Fruit fly (Drosophila melanogaster) whole organism, embryonic: ENCODE measurements around the gene SkpD.

ENCODE experiments used
- B-H2 ChIP-seq: fragments of 200-800 bp; sonication (Bioruptor generic); optimal IDR thresholded peaks from 2 replicates; lab custom pipeline; 2018; ENCODE audit warnings: missing biosample characterization, mild to moderate bottlenecking, missing genetic modification characterization
- CG10274 ChIP-seq: fragments of 200-800 bp; sonication (Bioruptor generic); optimal IDR thresholded peaks from 3 replicates; lab custom pipeline; 2017; ENCODE audit warnings: missing biosample characterization, mild to moderate bottlenecking, missing genetic modification characterization
- CG10431 ChIP-seq: fragments of 200-800 bp; sonication (Bioruptor generic); optimal IDR thresholded peaks from 3 replicates; lab custom pipeline; 2018; ENCODE audit warnings: missing biosample characterization, mild to moderate bottlenecking, missing genetic modification characterization
- CG14441 ChIP-seq: fragments of 200-800 bp; sonication (Bioruptor generic); IDR thresholded peaks from 2 replicates; pipeline ENCODE4 v1.3.6; 2022; ENCODE audit warnings: missing biosample characterization, missing genetic modification characterization
- CG14965 ChIP-seq: fragments of 200-800 bp; sonication (Bioruptor generic); optimal IDR thresholded peaks from 2 replicates; lab custom pipeline; 2016; ENCODE audit warnings: missing biosample characterization, missing genetic modification characterization, borderline replicate concordance
- CG1602 ChIP-seq: fragments of 200-800 bp; sonication (Bioruptor generic); optimal IDR thresholded peaks from 3 replicates; lab custom pipeline; 2016; ENCODE audit warnings: missing biosample characterization, missing genetic modification characterization
- CG17359 ChIP-seq: fragments of 200-800 bp; sonication (Bioruptor generic); optimal IDR thresholded peaks from 3 replicates; lab custom pipeline; 2018; ENCODE audit warnings: missing biosample characterization, mild to moderate bottlenecking, missing genetic modification characterization, moderate library complexity
- CG17385 ChIP-seq: fragments of 200-800 bp; sonication (Bioruptor generic); optimal IDR thresholded peaks from 3 replicates; lab custom pipeline; 2018; ENCODE audit warnings: missing biosample characterization, mild to moderate bottlenecking, missing genetic modification characterization
- CG17802 ChIP-seq: fragments of 200-800 bp; sonication (Bioruptor generic); optimal IDR thresholded peaks from 2 replicates; lab custom pipeline; 2018; ENCODE audit warnings: missing biosample characterization, mild to moderate bottlenecking, missing genetic modification characterization, moderate library complexity
- CG18599 ChIP-seq: fragments of 200-800 bp; sonication (Bioruptor generic); optimal IDR thresholded peaks from 3 replicates; lab custom pipeline; 2017; ENCODE audit warnings: missing biosample characterization, missing genetic modification characterization, mild to moderate bottlenecking, moderate library complexity, missing genetic modification reagents
- CG4617 ChIP-seq: fragments of 200-800 bp; sonication (Bioruptor generic); optimal IDR thresholded peaks from 3 replicates; lab custom pipeline; 2016; ENCODE audit warnings: missing biosample characterization, missing genetic modification characterization, borderline replicate concordance
- CG6765 ChIP-seq: fragments of 200-800 bp; sonication (Bioruptor generic); optimal IDR thresholded peaks from 3 replicates; lab custom pipeline; 2017; ENCODE audit warnings: missing biosample characterization, mild to moderate bottlenecking, missing genetic modification characterization
- CG8359 ChIP-seq: fragments of 200-800 bp; sonication (Bioruptor generic); optimal IDR thresholded peaks from 2 replicates; lab custom pipeline; 2017; ENCODE audit warnings: missing biosample characterization, mild to moderate bottlenecking, missing genetic modification characterization, borderline replicate concordance
- CG9609 ChIP-seq: fragments of 200-800 bp; sonication (Bioruptor generic); optimal IDR thresholded peaks from 3 replicates; lab custom pipeline; 2016; ENCODE audit warnings: missing biosample characterization, missing genetic modification characterization
- Dad ChIP-seq: fragments of 200-800 bp; sonication (Bioruptor generic); optimal IDR thresholded peaks from 3 replicates; lab custom pipeline; 2016; ENCODE audit warnings: missing biosample characterization, missing genetic modification characterization
- Elba2 ChIP-seq: fragments of 200-800 bp; sonication (Bioruptor generic); optimal IDR thresholded peaks from 3 replicates; lab custom pipeline; 2016; ENCODE audit warnings: missing biosample characterization, missing genetic modification characterization
- Gug ChIP-seq: fragments of 200-800 bp; sonication (Bioruptor generic); IDR thresholded peaks from 4 replicates; pipeline ENCODE4 v1.3.6; 2022; ENCODE audit warnings: missing biosample characterization, missing genetic modification characterization
- HLH3B ChIP-seq: fragments of 200-800 bp; sonication (Bioruptor generic); IDR thresholded peaks from 2 replicates; pipeline ENCODE4 v1.3.6; 2022; ENCODE audit warnings: missing biosample characterization, missing genetic modification characterization
- HLH54F ChIP-seq: fragments of 200-800 bp; sonication (Bioruptor generic); optimal IDR thresholded peaks from 3 replicates; lab custom pipeline; 2016; ENCODE audit warnings: missing biosample characterization, missing genetic modification characterization
- Hsf ChIP-seq: fragments of 200-800 bp; sonication (Bioruptor generic); optimal IDR thresholded peaks from 3 replicates; lab custom pipeline; 2016; ENCODE audit warnings: missing biosample characterization, missing genetic modification characterization
- Nf-YC ChIP-seq: fragments of 200-800 bp; optimal IDR thresholded peaks from 3 replicates; lab custom pipeline; 2019; ENCODE audit warnings: missing biosample characterization, mild to moderate bottlenecking, missing genetic modification characterization, moderate library complexity
- Oli ChIP-seq: fragments of 200-800 bp; sonication (Bioruptor generic); optimal IDR thresholded peaks from 2 replicates; lab custom pipeline; 2018; ENCODE audit warnings: missing biosample characterization, mild to moderate bottlenecking, missing genetic modification characterization, moderate library complexity
- Optix ChIP-seq: fragments of 200-800 bp; sonication (Bioruptor generic); IDR thresholded peaks from 3 replicates; pipeline ENCODE4 v1.3.6; 2022; ENCODE audit warnings: missing biosample characterization, missing genetic modification characterization
- Side ChIP-seq: fragments of 200-800 bp; sonication (Bioruptor generic); optimal IDR thresholded peaks from 2 replicates; lab custom pipeline; 2016; ENCODE audit warnings: missing biosample characterization, missing genetic modification characterization
- Sin3A ChIP-seq: fragments of >200 bp; optimal IDR thresholded peaks from 2 replicates; lab custom pipeline; 2018
- Sox100B ChIP-seq: fragments of 200-800 bp; sonication (Bioruptor generic); optimal IDR thresholded peaks from 3 replicates; lab custom pipeline; 2018; ENCODE audit warnings: missing biosample characterization, mild to moderate bottlenecking, missing genetic modification characterization
- Spps ChIP-seq: fragments of 200-800 bp; sonication (Bioruptor generic); optimal IDR thresholded peaks from 2 replicates; lab custom pipeline; 2018; ENCODE audit warnings: missing biosample characterization, mild to moderate bottlenecking, missing genetic modification characterization
- Ssrp ChIP-seq: fragments of 200-800 bp; sonication (Bioruptor generic); optimal IDR thresholded peaks from 2 replicates; lab custom pipeline; 2018; ENCODE audit warnings: missing biosample characterization, mild to moderate bottlenecking, missing genetic modification characterization, moderate library complexity
- Xrp1 ChIP-seq: fragments of 200-800 bp; sonication (Bioruptor generic); IDR thresholded peaks from 2 replicates; pipeline ENCODE4 v1.3.6; 2022; ENCODE audit warnings: missing biosample characterization, missing genetic modification characterization
- aop ChIP-seq: fragments of 200-800 bp; sonication (Bioruptor generic); IDR thresholded peaks from 2 replicates; pipeline ENCODE4 v1.3.6; 2022; ENCODE audit warnings: missing biosample characterization, missing genetic modification characterization
- ap ChIP-seq: fragments of 200-800 bp; sonication (Bioruptor generic); IDR thresholded peaks from 2 replicates; pipeline ENCODE4 v1.3.6; 2022; ENCODE audit warnings: missing biosample characterization, missing genetic modification characterization
- bab2 ChIP-seq: fragments of 200-800 bp; sonication (Bioruptor generic); optimal IDR thresholded peaks from 2 replicates; lab custom pipeline; 2016; ENCODE audit warnings: missing biosample characterization, missing genetic modification characterization
- cg ChIP-seq: fragments of 200-800 bp; sonication (Bioruptor generic); optimal IDR thresholded peaks from 3 replicates; lab custom pipeline; 2019; ENCODE audit warnings: missing biosample characterization, mild to moderate bottlenecking, missing genetic modification characterization, moderate library complexity
- dan ChIP-seq: fragments of 200-800 bp; sonication (Bioruptor generic); IDR thresholded peaks from 2 replicates; pipeline ENCODE4 v1.3.6; 2022; ENCODE audit warnings: missing biosample characterization, missing genetic modification characterization
- dati ChIP-seq: fragments of 200-800 bp; sonication (Bioruptor generic); IDR thresholded peaks from 2 replicates; pipeline ENCODE4 v1.3.6; 2022; ENCODE audit warnings: missing biosample characterization, missing genetic modification characterization
- dmrt99B ChIP-seq: fragments of 200-800 bp; sonication (Bioruptor generic); optimal IDR thresholded peaks from 2 replicates; lab custom pipeline; 2018; ENCODE audit warnings: missing biosample characterization, mild to moderate bottlenecking, missing genetic modification characterization, moderate library complexity
- emc ChIP-seq: fragments of 200-800 bp; sonication (Bioruptor generic); optimal IDR thresholded peaks from 2 replicates; lab custom pipeline; 2016; ENCODE audit warnings: missing biosample characterization, missing genetic modification characterization
- fd102C ChIP-seq: fragments of 200-800 bp; sonication (Bioruptor generic); optimal IDR thresholded peaks from 2 replicates; lab custom pipeline; 2018; ENCODE audit warnings: missing biosample characterization, mild to moderate bottlenecking, missing genetic modification characterization, moderate library complexity
- her ChIP-seq: fragments of 200-800 bp; sonication (Bioruptor generic); optimal IDR thresholded peaks from 2 replicates; lab custom pipeline; 2016; ENCODE audit warnings: missing biosample characterization, missing genetic modification characterization
- lab ChIP-seq: fragments of 200-800 bp; sonication (Bioruptor generic); optimal IDR thresholded peaks from 3 replicates; lab custom pipeline; 2017; ENCODE audit warnings: missing biosample characterization, missing genetic modification characterization, mild to moderate bottlenecking, moderate library complexity, missing genetic modification reagents
- lbe ChIP-seq: fragments of 200-800 bp; sonication (Bioruptor generic); optimal IDR thresholded peaks from 2 replicates; lab custom pipeline; 2016; ENCODE audit warnings: missing biosample characterization, mild to moderate bottlenecking, missing genetic modification characterization
- lmd ChIP-seq: fragments of 200-800 bp; sonication (Bioruptor generic); IDR thresholded peaks from 2 replicates; pipeline ENCODE4 v1.3.6; 2022; ENCODE audit warnings: missing biosample characterization, missing genetic modification characterization
- nau ChIP-seq: fragments of 200-800 bp; sonication (Bioruptor generic); optimal IDR thresholded peaks from 3 replicates; lab custom pipeline; 2017; ENCODE audit warnings: missing biosample characterization, mild to moderate bottlenecking, missing genetic modification characterization, missing genetic modification reagents
- pita ChIP-seq: fragments of 200-800 bp; sonication (Bioruptor generic); optimal IDR thresholded peaks from 2 replicates; lab custom pipeline; 2017; ENCODE audit warnings: missing biosample characterization, mild to moderate bottlenecking, missing genetic modification characterization
- sc ChIP-seq, 3 experiments: fragments of >200 bp in 2 of 3; fragments of 200-800 bp in 1 of 3; sonication (Bioruptor generic) in 1 of 3; optimal IDR thresholded peaks; 2 replicates in 2 of 3; 3 replicates in 1 of 3; lab custom pipeline; 2017; ENCODE audit warnings: mild to moderate bottlenecking in 1 of 3, missing biosample characterization in 1 of 3, missing genetic modification characterization in 1 of 3, missing genetic modification reagents in 1 of 3
- seq ChIP-seq: fragments of 200-800 bp; sonication (Bioruptor generic); IDR thresholded peaks from 2 replicates; pipeline ENCODE4 v1.3.6; 2022; ENCODE audit warnings: missing biosample characterization, missing genetic modification characterization
- tll ChIP-seq, 2 experiments: fragments of 200-800 bp in 1 of 2; fragments of >200 bp in 1 of 2; sonication (Bioruptor generic) in 1 of 2; optimal IDR thresholded peaks; 2 replicates each; lab custom pipeline; 2017 to 2019; ENCODE audit warnings: missing biosample characterization in 2 of 2, missing genetic modification characterization in 2 of 2, mild to moderate bottlenecking in 1 of 2, moderate library complexity in 1 of 2
- usp ChIP-seq: fragments of >200 bp; optimal IDR thresholded peaks from 2 replicates; lab custom pipeline; 2017; ENCODE audit warnings: missing biosample characterization, missing genetic modification characterization
- zfh2 ChIP-seq: fragments of 200-800 bp; sonication (Bioruptor generic); optimal IDR thresholded peaks from 2 replicates; lab custom pipeline; 2016; ENCODE audit warnings: missing biosample characterization, missing genetic modification characterization

The SkpD gene

dm6 chrX:19846701-19847383 lies 34.3 kb downstream of the SkpD start (continued):
- no peak for TF ChIP-seq sc (optimal IDR thresholded peaks at IDR 0.05; lab: Kevin White, UChicago)
- TF ChIP-seq sc (GFP tag; optimal IDR thresholded peaks at IDR 0.05; lab: Kevin White, UChicago), result peak; percentile 84
- TF ChIP-seq Gug (GFP tag; lab: Robert Waterston, UW), result peak; percentile 94
- peak; percentile 97 for TF ChIP-seq bab2 (GFP tag; lab: Kevin White, UChicago)
- TF ChIP-seq Ssrp (tag; lab: Kevin White, UChicago), result peak; percentile 95
- peak; percentile 81 for TF ChIP-seq CG17802
- TF ChIP-seq CG10431 (GFP tag; lab: Kevin White, UChicago), result peak; percentile 65
- peak; percentile 48 for TF ChIP-seq Elba2 (GFP tag; lab: Kevin White, UChicago)
- TF ChIP-seq cg (GFP tag; lab: Kevin White, UChicago), result peak; percentile 83
- peak; percentile 94 for TF ChIP-seq HLH54F
- TF ChIP-seq ap, result peak; percentile 88
- peak; percentile 76 for TF ChIP-seq CG8359 (GFP tag; lab: Kevin White, UChicago)
- TF ChIP-seq lmd, result peak; percentile 97
- peak; percentile 85 for TF ChIP-seq dati (GFP tag; lab: Robert Waterston, UW)
- TF ChIP-seq Sox100B, result peak; percentile 88
- TF ChIP-seq dmrt99B (tag; lab: Kevin White, UChicago), result peak; percentile 96
- TF ChIP-seq CG14441, result peak; percentile 97
- TF ChIP-seq Xrp1 (GFP tag; lab: Robert Waterston, UW), result peak; percentile 96
- TF ChIP-seq Sin3A (lab: Kevin White, UChicago), result no peak
- peak; percentile 93 for TF ChIP-seq CG1602
- TF ChIP-seq Oli (tag; lab: Kevin White, UChicago), result peak; percentile 95
- peak; percentile 85 for TF ChIP-seq aop
- peak; percentile 95 for TF ChIP-seq CG9609 (GFP tag; lab: Kevin White, UChicago)
- TF ChIP-seq CG14965, result peak; percentile 66
- peak; percentile 71 for TF ChIP-seq emc (GFP tag; lab: Kevin White, UChicago)
- peak; percentile 80 for TF ChIP-seq Spps
- no peak for TF ChIP-seq pita
- peak; percentile 95 for TF ChIP-seq HLH3B (GFP tag; lab: Robert Waterston, UW)
- TF ChIP-seq B-H2 (GFP tag; lab: Kevin White, UChicago), result peak; percentile 63
- peak; percentile 94 for TF ChIP-seq Side (GFP tag; lab: Kevin White, UChicago)
- peak; percentile 93 for TF ChIP-seq CG18599 (GFP tag; lab: Kevin White, UChicago)
- TF ChIP-seq lab, result peak; percentile 96
- peak; percentile 86 for TF ChIP-seq CG4617 (GFP tag; lab: Kevin White, UChicago)
- TF ChIP-seq Hsf, result peak; percentile 94
- TF ChIP-seq CG17359 (tag; lab: Kevin White, UChicago), result peak; percentile 96
- peak; percentile 80 for TF ChIP-seq CG10274 (GFP tag; lab: Kevin White, UChicago)
- peak; percentile 80 for TF ChIP-seq CG6765 (GFP tag; lab: Kevin White, UChicago)
- TF ChIP-seq zfh2 (GFP tag; lab: Kevin White, UChicago), result peak; percentile 80
- peak; percentile 79 for TF ChIP-seq Nf-YC (tag; lab: Kevin White, UChicago)
- TF ChIP-seq tll (GFP tag; optimal IDR thresholded peaks at IDR 0.05; lab: Kevin White, UChicago), result peak in 1 of 2 experiments; percentile 35
- TF ChIP-seq nau, result peak; percentile 90
- TF ChIP-seq usp (GFP tag; lab: Kevin White, UChicago), result no peak
- TF ChIP-seq CG17385 (GFP tag; lab: Kevin White, UChicago), result peak; percentile 90
- peak; percentile 60 for TF ChIP-seq lbe (GFP tag; lab: Kevin White, UChicago)
- peak; percentile 56 for TF ChIP-seq fd102C (GFP tag; lab: Kevin White, UChicago)
- TF ChIP-seq her (GFP tag; lab: Kevin White, UChicago), result peak; percentile 92
- TF ChIP-seq Optix (GFP tag; lab: Robert Waterston, UW), result peak; percentile 94
- TF ChIP-seq seq (GFP tag; lab: Robert Waterston, UW), result peak; percentile 93
- TF ChIP-seq Dad (GFP tag; lab: Kevin White, UChicago), result peak; percentile 89
- peak; percentile 81 for TF ChIP-seq dan (GFP tag; lab: Robert Waterston, UW)
